Fruit fly (Drosophila melanogaster) Kc167 (cell line): ENCODE data around the gene IntS14.

ENCODE experiments used
- Myc ChIP-seq: fragments of >200 bp; optimal IDR thresholded peaks from 2 replicates; lab custom pipeline; 2017; ENCODE audit warnings: missing external identifiers
- Sin3A ChIP-seq: fragments of >200 bp; optimal IDR thresholded peaks from 2 replicates; lab custom pipeline; 2018; ENCODE audit warnings: missing external identifiers
- h ChIP-seq: fragments of >200 bp; optimal IDR thresholded peaks from 3 replicates; lab custom pipeline; 2018; ENCODE audit warnings: missing external identifiers
- insv ChIP-seq: fragments of >200 bp; optimal IDR thresholded peaks from 3 replicates; lab custom pipeline; 2018; ENCODE audit warnings: missing external identifiers
- psq ChIP-seq: fragments of >200 bp; optimal IDR thresholded peaks from 2 replicates; lab custom pipeline; 2017; ENCODE audit warnings: missing external identifiers
- ttk ChIP-seq: sonication (Bioruptor generic); optimal IDR thresholded peaks from 2 replicates; lab custom pipeline; 2017; ENCODE audit warnings: missing external identifiers

The IntS14 gene

DNA sequence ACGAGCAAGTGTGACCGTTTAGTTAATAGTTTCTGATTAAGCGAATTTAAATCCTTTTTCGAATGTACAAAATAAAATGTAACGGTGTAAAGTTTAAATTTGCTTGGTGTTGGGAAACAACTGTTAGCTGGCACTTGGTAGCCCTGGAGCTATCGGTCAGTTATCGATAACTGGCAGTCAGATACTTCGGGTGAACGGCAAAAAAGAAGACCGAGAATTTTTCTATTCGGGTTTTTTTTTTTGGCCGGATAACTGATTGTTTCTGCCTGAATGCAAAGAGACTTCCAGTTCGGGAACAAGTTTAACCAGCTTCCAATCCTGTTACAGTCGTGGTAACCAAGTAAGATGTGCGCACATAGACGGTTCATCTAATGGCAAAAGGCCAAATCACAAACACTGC lies 13.3 kb downstream of the IntS14 start, which contains the start of gene CG4896:
Gene CG4896, plus strand, starts transcription at position 169 of the 400 bp plus-strand sequence.
- TF ChIP-seq insv (lab: Kevin White, UChicago): no peak
- no peak for TF ChIP-seq Sin3A (lab: Kevin White, UChicago)
- TF ChIP-seq ttk (lab: Kevin White, UChicago): no peak
- no peak for TF ChIP-seq Myc (lab: Kevin White, UChicago)
- TF ChIP-seq psq (lab: Kevin White, UChicago): no peak
- TF ChIP-seq h: no peak

DNA sequence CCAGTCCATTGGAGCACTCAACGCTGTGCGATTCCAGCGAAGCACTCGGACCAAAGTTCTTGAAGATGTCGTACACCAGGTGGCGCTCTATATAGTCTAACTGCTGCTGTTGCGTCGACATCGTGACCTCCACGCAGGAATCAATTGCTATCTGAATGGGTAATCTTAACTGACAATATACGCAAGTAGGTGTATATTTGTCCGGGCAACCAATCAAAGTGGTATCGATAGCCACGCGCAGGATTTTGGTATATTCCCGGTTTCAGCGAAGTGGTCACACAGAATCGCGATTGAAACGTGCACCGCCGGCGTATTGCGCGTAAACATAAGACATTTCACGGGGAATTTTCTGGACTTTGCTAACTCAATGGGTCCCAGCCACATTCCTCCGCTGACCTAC lies 19.6 kb downstream of the IntS14 start, which contains the start of the genes CG5126 and Tgt:
Gene CG5126, minus strand, starts transcription at position 222 of the 400 bp plus-strand sequence.
Gene Tgt, plus strand, starts transcription at position 267 of the 400 bp plus-strand sequence.
- TF ChIP-seq psq (lab: Kevin White, UChicago): no peak
- TF ChIP-seq insv (lab: Kevin White, UChicago): no peak
- no peak for TF ChIP-seq h
- TF ChIP-seq ttk (lab: Kevin White, UChicago): no peak
- TF ChIP-seq Myc (lab: Kevin White, UChicago): no peak

DNA sequence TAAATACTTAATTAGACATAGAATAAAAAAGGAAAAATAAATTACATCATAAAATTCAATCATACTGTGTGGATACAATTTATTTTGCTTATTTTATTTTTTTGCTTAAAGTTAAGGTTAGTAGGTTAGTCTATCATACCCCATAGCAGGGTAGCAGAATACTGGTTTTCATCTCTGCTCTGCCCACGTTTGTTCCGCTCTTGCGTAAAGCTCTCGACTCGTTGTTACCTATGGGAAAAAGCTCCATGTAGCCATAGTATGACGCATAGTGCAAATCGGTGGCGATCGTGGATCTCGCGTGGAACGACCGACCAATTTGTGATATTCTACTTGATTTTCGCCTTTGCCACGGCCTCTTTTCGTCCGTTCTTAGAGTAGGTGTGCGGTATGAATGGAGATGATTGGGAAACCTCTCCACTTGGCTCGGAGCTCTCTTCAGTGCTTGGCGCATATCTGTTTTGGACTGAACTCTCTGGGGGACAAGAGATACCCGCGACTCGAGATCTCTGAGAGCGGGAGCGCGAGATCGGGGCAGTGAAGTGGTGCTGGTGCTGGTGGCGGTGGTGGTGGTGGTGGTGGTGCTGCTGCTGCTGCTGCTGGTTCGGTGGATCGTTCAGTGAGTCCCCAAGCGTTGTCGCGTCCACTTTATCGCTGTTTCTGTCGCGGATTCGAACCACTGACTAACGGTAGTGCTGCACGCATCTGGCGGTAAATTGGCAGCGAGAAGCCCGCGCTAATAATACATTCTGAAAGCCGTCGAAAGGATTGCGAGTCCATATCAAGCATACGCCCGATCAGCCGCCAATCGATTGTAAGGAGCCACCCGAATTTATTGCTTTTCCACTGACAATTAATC lies 21.6 kb downstream of the IntS14 start, which contains the start of gene CG5001:
Gene CG5001, plus strand, starts transcription at position 116 of the 856 bp plus-strand sequence.
- TF ChIP-seq h (no peak), ttk (lab: Kevin White, UChicago) (no peak), Myc (lab: Kevin White, UChicago) (no peak), psq (lab: Kevin White, UChicago) (no peak)

DNA sequence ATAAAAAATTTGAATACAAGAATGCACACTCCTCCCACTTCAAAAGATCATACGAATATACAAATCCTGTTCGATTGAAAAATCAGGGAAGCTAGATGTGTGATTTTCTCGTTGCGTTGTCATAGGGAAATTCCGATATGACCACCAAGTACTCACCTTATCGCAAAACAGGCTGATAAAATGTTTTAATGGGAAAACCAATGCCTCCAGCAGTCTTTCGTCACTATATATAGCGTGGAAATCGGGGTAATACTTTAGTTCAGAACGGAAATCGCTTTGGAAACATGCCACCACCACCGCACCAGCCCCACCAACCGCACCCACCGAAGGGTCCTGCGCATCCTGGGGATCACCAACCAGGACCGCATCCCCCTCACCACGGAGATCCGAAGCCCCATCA lies 34.9 kb downstream of the IntS14 start, which contains the start of the genes CG5139 and CG43348:
Gene CG5139, minus strand, starts transcription at position 101 of the 400 bp plus-strand sequence.
Gene CG43348, plus strand, starts transcription at position 247 of the 400 bp plus-strand sequence.
- TF ChIP-seq insv (lab: Kevin White, UChicago): no peak
- no peak for TF ChIP-seq psq (lab: Kevin White, UChicago)
- no peak for TF ChIP-seq Sin3A (lab: Kevin White, UChicago)
- TF ChIP-seq Myc (lab: Kevin White, UChicago): no peak
- no peak for TF ChIP-seq h
- no peak for TF ChIP-seq ttk (lab: Kevin White, UChicago)

DNA sequence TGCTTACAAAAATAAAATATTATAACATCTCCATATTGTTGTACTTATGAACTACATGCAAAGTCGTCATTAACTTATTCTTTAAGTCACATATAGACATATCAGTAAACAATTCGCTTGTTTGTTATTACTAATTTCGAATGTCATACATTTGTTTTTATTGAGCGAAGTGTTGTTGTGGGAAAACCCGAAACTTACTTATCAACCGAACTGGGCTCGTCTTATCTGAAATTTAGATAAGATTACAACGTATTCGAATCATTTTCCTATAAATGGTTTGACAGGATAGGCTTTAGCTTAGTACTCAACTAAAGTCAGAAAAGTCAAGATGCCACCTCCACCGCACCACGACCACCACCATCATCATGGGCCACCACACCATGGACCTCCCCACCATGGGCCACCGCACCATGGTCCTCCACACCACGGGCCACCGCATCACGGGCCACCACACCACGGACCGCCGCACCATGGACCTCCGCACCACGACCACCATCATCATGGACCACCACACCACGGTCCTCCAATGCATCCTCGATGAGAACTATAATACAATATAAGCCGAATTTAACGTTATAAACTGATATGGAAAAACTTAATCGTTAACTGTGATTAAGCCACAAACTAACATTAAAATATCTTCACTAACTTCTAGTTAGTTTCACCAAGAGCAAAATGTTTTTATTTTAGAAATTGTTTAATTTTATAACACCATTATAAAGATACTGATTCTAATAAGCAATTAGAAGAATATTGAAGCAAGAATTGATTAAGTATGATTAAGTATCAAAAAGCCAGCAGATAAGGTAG lies 35.9 kb downstream of the IntS14 start, which contains the start of the genes CG43349 and CG5011:
Gene CG43349, plus strand, starts transcription at position 294 of the 810 bp plus-strand sequence.
Gene CG5011, plus strand, starts transcription at position 760 of the 810 bp plus-strand sequence.
- TF ChIP-seq insv (lab: Kevin White, UChicago): no peak
- no peak for TF ChIP-seq psq (lab: Kevin White, UChicago)
- TF ChIP-seq h: no peak
- no peak for TF ChIP-seq ttk (lab: Kevin White, UChicago)
- TF ChIP-seq Myc (lab: Kevin White, UChicago): no peak
- TF ChIP-seq Sin3A (lab: Kevin White, UChicago): no peak

DNA sequence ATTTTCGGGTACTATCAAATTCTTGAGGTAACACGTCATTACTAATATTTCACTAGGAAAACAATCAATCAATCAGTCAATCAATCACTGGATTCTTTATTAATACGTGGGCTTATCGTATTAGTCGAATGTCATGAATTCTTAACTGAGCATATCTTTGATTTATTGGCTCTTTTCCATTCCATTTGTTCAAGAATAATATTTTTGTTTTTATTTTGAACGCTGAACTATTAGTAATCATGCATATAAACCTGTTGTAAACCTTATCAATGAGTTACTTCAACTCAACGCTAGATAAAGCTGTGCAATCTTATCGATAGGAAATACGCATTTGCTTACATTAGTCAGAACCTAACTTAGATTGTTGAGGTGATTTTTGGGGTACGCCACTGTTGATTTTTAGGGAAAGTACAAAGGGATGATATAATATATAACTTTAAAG lies 37.2 kb downstream of the IntS14 start:
- TF ChIP-seq psq (lab: Kevin White, UChicago) (no peak), h (no peak), insv (lab: Kevin White, UChicago) (no peak)

DNA sequence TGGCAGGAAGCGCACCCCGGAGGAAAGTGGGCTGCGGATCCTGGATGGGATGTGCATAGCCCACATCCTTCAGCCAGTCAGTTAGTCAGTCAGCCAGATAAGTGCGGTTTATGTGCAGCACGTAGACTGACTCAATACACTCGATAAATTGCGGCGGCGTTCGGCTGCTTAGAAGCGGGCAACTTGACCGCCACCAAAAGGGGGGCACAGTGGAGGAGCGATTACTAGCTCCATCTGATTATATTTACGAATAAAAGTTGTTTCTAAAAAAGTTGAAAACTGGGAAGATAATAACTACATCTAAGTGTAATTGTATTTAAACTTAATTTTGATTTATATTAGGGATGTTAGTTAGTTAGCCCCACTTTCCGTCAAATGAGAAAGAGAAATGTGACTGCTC lies 38.2 kb downstream of the IntS14 start:
- TF ChIP-seq h (no peak), psq (lab: Kevin White, UChicago) (no peak), ttk (lab: Kevin White, UChicago) (no peak), insv (lab: Kevin White, UChicago) (no peak), Sin3A (lab: Kevin White, UChicago) (no peak), Myc (lab: Kevin White, UChicago) (no peak)

DNA sequence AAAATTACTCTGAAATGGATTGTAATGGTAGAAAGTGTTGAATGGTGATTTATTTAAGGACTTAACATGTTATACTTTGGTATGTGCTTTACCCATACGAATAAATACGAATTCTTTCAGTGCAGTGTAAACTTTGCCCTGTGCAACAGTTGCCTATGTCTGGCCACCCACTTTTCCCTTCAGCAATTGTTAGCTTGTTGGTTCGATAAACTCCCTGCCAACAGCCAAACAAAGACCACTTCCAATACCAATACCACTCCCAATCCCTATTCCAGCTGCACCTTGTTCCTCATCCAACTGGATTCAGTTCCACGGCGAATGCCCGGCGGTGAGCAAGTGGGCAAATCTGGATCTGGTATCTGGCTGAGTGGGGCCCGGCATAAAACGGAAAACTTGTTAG lies 39.7 kb downstream of the IntS14 start, which contains the start of gene CG14342:
Gene CG14342, plus strand, starts transcription at position 301 of the 400 bp plus-strand sequence.
- TF ChIP-seq Sin3A (lab: Kevin White, UChicago) (no peak), h (no peak), insv (lab: Kevin White, UChicago) (no peak), Myc (lab: Kevin White, UChicago) (no peak), ttk (lab: Kevin White, UChicago) (no peak), psq (lab: Kevin White, UChicago) (no peak)

DNA sequence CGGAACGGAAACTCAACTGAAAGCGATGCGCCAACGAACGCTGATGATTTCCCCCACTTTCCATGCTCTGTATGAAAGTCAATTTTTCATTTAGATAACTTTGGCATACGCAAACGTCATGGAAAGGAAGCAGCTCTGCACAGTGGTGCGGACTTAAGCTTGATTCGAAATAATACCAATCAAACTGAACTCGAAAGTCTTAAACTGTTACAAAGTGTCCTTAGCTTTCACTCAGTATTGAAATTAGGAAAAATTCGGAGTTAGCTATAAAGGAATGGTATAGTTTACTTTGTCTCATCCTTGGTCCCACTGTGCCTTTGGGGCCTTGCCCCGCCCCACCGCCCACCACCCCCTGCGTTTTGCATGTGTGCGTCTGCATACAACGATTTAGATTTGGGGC lies 43.2 kb downstream of the IntS14 start:
- TF ChIP-seq psq (lab: Kevin White, UChicago): no peak
- no peak for TF ChIP-seq insv (lab: Kevin White, UChicago)
- no peak for TF ChIP-seq Sin3A (lab: Kevin White, UChicago)
- TF ChIP-seq h: no peak
- no peak for TF ChIP-seq Myc (lab: Kevin White, UChicago)
- no peak for TF ChIP-seq ttk (lab: Kevin White, UChicago)

DNA sequence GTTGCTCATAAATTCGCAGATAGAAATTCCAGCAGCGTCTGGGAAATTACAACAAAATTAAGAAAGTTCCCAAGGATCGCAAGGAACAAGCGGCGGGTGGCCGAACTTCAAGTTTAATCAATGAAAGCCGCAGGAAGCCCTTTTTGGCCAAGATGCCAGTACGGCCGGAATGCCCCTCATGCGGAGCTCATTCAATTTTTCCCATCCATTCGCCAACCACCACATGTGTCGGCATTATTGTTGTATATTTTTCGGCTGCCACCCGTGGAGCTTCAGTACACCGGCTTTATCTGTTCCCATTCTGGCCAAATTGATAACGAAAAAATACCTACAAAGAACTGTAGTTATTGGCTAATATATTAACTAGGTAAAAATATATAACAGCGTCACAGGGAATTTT lies 47.3 kb downstream of the IntS14 start:
- TF ChIP-seq psq (lab: Kevin White, UChicago) (no peak), insv (lab: Kevin White, UChicago) (no peak), Sin3A (lab: Kevin White, UChicago) (no peak), h (no peak), ttk (lab: Kevin White, UChicago) (no peak), Myc (lab: Kevin White, UChicago) (no peak)

DNA sequence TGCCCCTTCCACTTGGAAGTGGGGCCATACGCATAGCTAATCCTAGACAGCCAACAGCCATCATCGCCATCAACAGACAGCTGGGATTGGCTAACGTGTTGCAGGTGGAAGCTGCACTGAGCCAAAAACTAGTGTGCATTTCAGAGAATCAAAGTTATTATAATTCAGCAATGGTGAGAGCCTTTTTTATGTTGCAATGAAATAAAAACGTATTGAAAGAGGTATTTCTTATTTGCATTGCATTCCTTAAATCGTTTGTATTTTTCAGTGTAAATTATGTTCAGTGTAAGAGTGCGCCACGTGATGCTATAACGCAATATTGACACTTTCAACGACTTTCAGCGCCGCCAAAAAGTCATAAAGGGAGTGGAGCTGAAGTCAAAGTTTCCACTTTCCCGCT lies 49.3 kb downstream of the IntS14 start:
- TF ChIP-seq h (no peak), Myc (lab: Kevin White, UChicago) (no peak), ttk (lab: Kevin White, UChicago) (no peak), insv (lab: Kevin White, UChicago) (no peak), Sin3A (lab: Kevin White, UChicago) (no peak), psq (lab: Kevin White, UChicago) (no peak)
